Fruit fly (Drosophila melanogaster): ENCODE measurements around the gene CG3528.

CG3528 gene

DNA sequence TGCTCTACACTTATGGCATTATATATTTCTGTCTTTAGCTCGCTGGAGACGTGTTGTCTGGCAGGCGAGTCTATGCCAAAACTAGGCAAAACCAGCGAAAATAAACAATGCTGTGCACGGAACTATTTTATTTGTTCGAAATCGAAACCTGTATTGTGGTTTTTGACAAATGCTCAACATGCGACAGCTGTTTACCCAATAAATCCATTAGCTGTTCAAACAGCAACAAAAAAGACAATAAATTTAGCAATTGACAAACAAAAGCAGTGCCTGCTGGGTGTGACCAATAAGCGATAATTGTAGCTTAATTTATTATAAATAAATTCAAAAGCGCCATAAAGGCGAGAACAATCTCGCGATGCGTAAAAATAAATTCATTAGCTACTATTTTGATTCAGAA, 45.1 kb downstream of the CG3528 start (continued):
- TF ChIP-seq CG15479 (GFP tag; optimal IDR thresholded peaks at IDR 0.05) (no peak), CG9797 (GFP tag; optimal IDR thresholded peaks at IDR 0.05) (no peak), Scr (GFP tag; IDR thresholded peaks at IDR 0.05; ENCODE audit: partially characterized antibody) (no peak), CG7745 (tag; optimal IDR thresholded peaks at IDR 0.05) (no peak), CG13775 (GFP tag; optimal IDR thresholded peaks at IDR 0.05) (no peak), CG3847 (GFP tag; IDR thresholded peaks at IDR 0.05) (0 out of 2 replicates have a peak, but pooled peaks have one; percentile 5), amos (GFP tag; IDR thresholded peaks at IDR 0.05; ENCODE audit: partially characterized antibody) (no peak), Opbp (GFP tag; IDR thresholded peaks at IDR 0.05; ENCODE audit: partially characterized antibody) (no peak), CG30403 (GFP tag; optimal IDR thresholded peaks at IDR 0.05) (no peak), CG13894 (tag; optimal IDR thresholded peaks at IDR 0.05) (peak; percentile 34), CG8290 (GFP tag; optimal IDR thresholded peaks at IDR 0.05) (no peak), CG8290 (tag; optimal IDR thresholded peaks at IDR 0.05) (peak in 1 of 2 experiments; percentile 32), E2f2 (GFP tag; IDR thresholded peaks at IDR 0.05) (no peak), stc (GFP tag; IDR thresholded peaks at IDR 0.05) (no peak), CG10959 (GFP tag; IDR thresholded peaks at IDR 0.05) (no peak), CG34376 (GFP tag; optimal IDR thresholded peaks at IDR 0.05) (no peak), BtbVII (GFP tag; optimal IDR thresholded peaks at IDR 0.05) (no peak), CG2678 (tag; optimal IDR thresholded peaks at IDR 0.05) (peak; percentile 10), CG32772 (GFP tag; IDR thresholded peaks at IDR 0.05) (no peak), bbx (GFP tag; IDR thresholded peaks at IDR 0.05; ENCODE audit: partially characterized antibody) (no peak), CG4404 (GFP tag; IDR thresholded peaks at IDR 0.05) (no peak), hth (optimal IDR thresholded peaks at IDR 0.05) (no peak), gsb-n (tag; optimal IDR thresholded peaks at IDR 0.05) (no peak), Meics (GFP tag; optimal IDR thresholded peaks at IDR 0.05) (peak; percentile 42), crp (GFP tag; optimal IDR thresholded peaks at IDR 0.05) (no peak), CG4282 (GFP tag; optimal IDR thresholded peaks at IDR 0.05) (no peak), Gug (GFP tag; IDR thresholded peaks at IDR 0.05) (no peak), mam (GFP tag; optimal IDR thresholded peaks at IDR 0.05) (no peak), CG7987 (GFP tag; optimal IDR thresholded peaks at IDR 0.05) (no peak), CG1024 (GFP tag; IDR thresholded peaks at IDR 0.05) (no peak), CG3838 (GFP tag; optimal IDR thresholded peaks at IDR 0.05) (no peak), Rx (GFP tag; IDR thresholded peaks at IDR 0.05) (no peak), wor (GFP tag; IDR thresholded peaks at IDR 0.05) (no peak), mirr (GFP tag; optimal IDR thresholded peaks at IDR 0.05) (peak; percentile 74), zen (tag; optimal IDR thresholded peaks at IDR 0.05) (no peak), cwo (GFP tag; optimal IDR thresholded peaks at IDR 0.05) (no peak), Lhr (GFP tag; optimal IDR thresholded peaks at IDR 0.05) (no peak), dmrt99B (tag; optimal IDR thresholded peaks at IDR 0.05) (peak; percentile 7), dysf (GFP tag; IDR thresholded peaks at IDR 0.05) (no peak), CG17829 (tag; optimal IDR thresholded peaks at IDR 0.05) (no peak), CG15073 (GFP tag; optimal IDR thresholded peaks at IDR 0.05) (no peak), tll (GFP tag; optimal IDR thresholded peaks at IDR 0.05) (no peak), ara (GFP tag; IDR thresholded peaks at IDR 0.05) (no peak), CG11093 (GFP tag; IDR thresholded peaks at IDR 0.05) (no peak), H2.0 (GFP tag; IDR thresholded peaks at IDR 0.05) (no peak), CG14710 (tag; optimal IDR thresholded peaks at IDR 0.05) (no peak), CkIIα-i1 (GFP tag; IDR thresholded peaks at IDR 0.05) (no peak), lab (GFP tag; optimal IDR thresholded peaks at IDR 0.05) (peak; percentile 12), tin (GFP tag; optimal IDR thresholded peaks at IDR 0.05) (no peak), CG13287 (GFP tag; IDR thresholded peaks at IDR 0.05; ENCODE audit: partially characterized antibody) (no peak), trem (tag; optimal IDR thresholded peaks at IDR 0.05) (no peak), CG9437 (GFP tag; optimal IDR thresholded peaks at IDR 0.05) (no peak)

All from whole organism, embryonic.